Fruit fly (Drosophila melanogaster) whole organism, pupa: Measurements from ENCODE around the gene CG7016.

Experiments used
- CG12605 ChIP-seq: fragments of 200-800 bp; sonication (Bioruptor generic); IDR thresholded peaks from 2 replicates; pipeline ENCODE4 v1.3.6; 2022; ENCODE audit warnings: missing biosample characterization, missing genetic modification characterization
- CG13204 ChIP-seq: fragments of 200-800 bp; sonication (Bioruptor generic); optimal IDR thresholded peaks from 2 replicates; lab custom pipeline; 2018; ENCODE audit warnings: missing biosample characterization, mild to moderate bottlenecking, missing genetic modification characterization, moderate library complexity
- CG17806 ChIP-seq: fragments of 200-800 bp; sonication (Bioruptor generic); optimal IDR thresholded peaks from 2 replicates; lab custom pipeline; 2018; ENCODE audit warnings: missing biosample characterization, mild to moderate bottlenecking, missing genetic modification characterization, moderate library complexity
- CG34367 ChIP-seq: fragments of 200-800 bp; sonication (Bioruptor generic); optimal IDR thresholded peaks from 2 replicates; lab custom pipeline; 2018; ENCODE audit warnings: missing biosample characterization, mild to moderate bottlenecking, missing genetic modification characterization
- CG4496 ChIP-seq: fragments of 200-800 bp; sonication (Bioruptor generic); IDR thresholded peaks from 3 replicates; pipeline ENCODE4 v1.3.6; 2022; ENCODE audit warnings: missing biosample characterization, missing genetic modification characterization
- CG8301 ChIP-seq: fragments of 200-800 bp; sonication (Bioruptor generic); optimal IDR thresholded peaks from 2 replicates; lab custom pipeline; 2018; ENCODE audit warnings: missing biosample characterization, mild to moderate bottlenecking, missing genetic modification characterization
- CG9948 ChIP-seq: fragments of 200-800 bp; sonication (Bioruptor generic); optimal IDR thresholded peaks from 2 replicates; lab custom pipeline; 2018; ENCODE audit warnings: missing biosample characterization, mild to moderate bottlenecking, missing genetic modification characterization, moderate library complexity
- D1 ChIP-seq: fragments of 200-800 bp; sonication (Bioruptor generic); optimal IDR thresholded peaks from 2 replicates; lab custom pipeline; 2018; ENCODE audit warnings: missing biosample characterization, mild to moderate bottlenecking, missing genetic modification characterization, moderate library complexity
- EcR ChIP-seq: fragments of 200-800 bp; sonication (Bioruptor generic); optimal IDR thresholded peaks from 3 replicates; lab custom pipeline; 2019; ENCODE audit warnings: missing biosample characterization, missing genetic modification characterization, mild to moderate bottlenecking, moderate library complexity, missing genetic modification reagents
- Ets98B ChIP-seq: fragments of 200-800 bp; sonication (Bioruptor generic); IDR thresholded peaks from 2 replicates; pipeline ENCODE4 v1.3.6; 2022; ENCODE audit warnings: missing biosample characterization, missing genetic modification characterization
- Pif1B ChIP-seq: fragments of 200-800 bp; sonication (Bioruptor generic); optimal IDR thresholded peaks from 3 replicates; lab custom pipeline; 2016; ENCODE audit warnings: missing biosample characterization, missing genetic modification characterization
- fd96Ca ChIP-seq: fragments of 200-800 bp; sonication (Bioruptor generic); IDR thresholded peaks from 3 replicates; pipeline ENCODE4 v1.3.6; 2022; ENCODE audit warnings: missing biosample characterization, missing genetic modification characterization
- gl ChIP-seq: fragments of 200-800 bp; sonication (Bioruptor generic); optimal IDR thresholded peaks from 2 replicates; lab custom pipeline; 2018; ENCODE audit warnings: missing biosample characterization, mild to moderate bottlenecking, missing genetic modification characterization
- rn ChIP-seq: fragments of 200-800 bp; sonication (Bioruptor generic); IDR thresholded peaks from 2 replicates; pipeline ENCODE4 v1.3.6; 2022; ENCODE audit warnings: missing biosample characterization, missing genetic modification characterization

DNA sequence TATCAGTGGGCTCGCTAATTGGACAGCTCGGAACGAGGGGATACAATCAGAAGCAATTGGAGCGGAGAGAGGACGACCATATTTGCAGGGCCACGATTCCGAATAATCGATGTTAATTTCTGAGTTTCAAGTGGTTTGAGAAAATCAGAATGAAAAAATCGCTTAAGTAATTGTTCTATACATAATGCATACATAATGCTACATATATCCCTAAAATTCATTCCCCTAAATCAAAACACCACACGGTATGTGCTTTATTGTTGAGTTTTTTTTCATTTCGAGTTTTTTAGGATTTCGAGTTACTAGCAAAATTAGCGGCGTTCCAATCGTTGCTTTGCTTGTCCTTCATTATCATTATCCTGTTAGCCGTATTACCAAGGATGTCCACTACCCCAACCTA is 37.2 kb upstream of the CG7016 start, which contains the start of gene niki:
- TF ChIP-seq EcR (no peak), CG4496 (GFP tag; lab: Robert Waterston, UW) (no peak), Ets98B (no peak), CG17806 (tag; lab: Kevin White, UChicago) (no peak), CG12605 (GFP tag; lab: Robert Waterston, UW) (no peak), fd96Ca (no peak), Pif1B (GFP tag; lab: Kevin White, UChicago) (no peak), CG8301 (tag; lab: Kevin White, UChicago) (no peak), D1 (tag; lab: Kevin White, UChicago) (no peak), rn (GFP tag; lab: Robert Waterston, UW) (no peak), CG9948 (tag; lab: Kevin White, UChicago) (no peak), gl (tag; lab: Kevin White, UChicago) (no peak), CG13204 (no peak), CG34367 (tag; lab: Kevin White, UChicago) (no peak)
